Fruit fly (Drosophila melanogaster): ENCODE measurements around the gene indra.

indra gene

dm6 chr3L:1307005-1307632 lies 35.1 kb downstream of the indra start, which contains the start of the genes Ctr9 and Nt5a (continued):
- TF ChIP-seq Lim3 (GFP tag; IDR thresholded peaks at IDR 0.05) (no peak), ind (GFP tag; optimal IDR thresholded peaks at IDR 0.05) (peak; percentile 38), Chrac-16 (GFP tag; optimal IDR thresholded peaks at IDR 0.05) (peak; percentile 59), pho (GFP tag; optimal IDR thresholded peaks at IDR 0.05) (peak; percentile 66), nerfin-1 (tag; optimal IDR thresholded peaks at IDR 0.05) (peak; percentile 69), ab (GFP tag; optimal IDR thresholded peaks at IDR 0.05) (no peak), insv (GFP tag; optimal IDR thresholded peaks at IDR 0.05) (peak in 1 of 2 experiments; percentile 71), PHDP (tag; optimal IDR thresholded peaks at IDR 0.05) (peak; percentile 29), CG15601 (tag; optimal IDR thresholded peaks at IDR 0.05) (peak; percentile 62), Bdp1 (GFP tag; optimal IDR thresholded peaks at IDR 0.05) (no peak), tx (GFP tag; optimal IDR thresholded peaks at IDR 0.05) (peak; percentile 79), bcd (GFP tag; optimal IDR thresholded peaks at IDR 0.05) (no peak), CG17802 (tag; optimal IDR thresholded peaks at IDR 0.05) (peak; percentile 62), Stat92E (GFP tag; optimal IDR thresholded peaks at IDR 0.05) (peak in 1 of 3 experiments; percentile 29), yki (optimal IDR thresholded peaks at IDR 0.05) (no peak), CG10431 (GFP tag; optimal IDR thresholded peaks at IDR 0.05) (no peak), sima (GFP tag; optimal IDR thresholded peaks at IDR 0.05) (no peak), CG3281 (GFP tag; optimal IDR thresholded peaks at IDR 0.05) (no peak), hth (optimal IDR thresholded peaks at IDR 0.05) (no peak), stc (GFP tag; IDR thresholded peaks at IDR 0.05) (no peak), prd (optimal IDR thresholded peaks at IDR 0.05) (no peak), prd (GFP tag; IDR thresholded peaks at IDR 0.05) (peak; percentile 45; the same call in 2 of the 3 replicates), crp (GFP tag; optimal IDR thresholded peaks at IDR 0.05) (peak in 1 of 2 experiments; percentile 79), fd3F (GFP tag; optimal IDR thresholded peaks at IDR 0.05) (peak; percentile 11), CG12236 (GFP tag; optimal IDR thresholded peaks at IDR 0.05) (no peak), bbx (GFP tag; IDR thresholded peaks at IDR 0.05; ENCODE audit: partially characterized antibody) (peak; percentile 81), jing (GFP tag; optimal IDR thresholded peaks at IDR 0.05) (no peak), sr (GFP tag; IDR thresholded peaks at IDR 0.05) (no peak), Optix (GFP tag; IDR thresholded peaks at IDR 0.05) (no peak), zfh2 (GFP tag; optimal IDR thresholded peaks at IDR 0.05) (peak; percentile 75), ems (GFP tag; optimal IDR thresholded peaks at IDR 0.05) (peak; percentile 56), tin (GFP tag; optimal IDR thresholded peaks at IDR 0.05) (peak; percentile 54), Med (GFP tag) (peak; percentile 96), CG43689 (GFP tag; IDR thresholded peaks at IDR 0.05) (no peak), Deaf1 (tag; optimal IDR thresholded peaks at IDR 0.05) (no peak), Lpt (GFP tag; optimal IDR thresholded peaks at IDR 0.05) (no peak), her (GFP tag; optimal IDR thresholded peaks at IDR 0.05) (peak; percentile 74), p53 (GFP tag; optimal IDR thresholded peaks at IDR 0.05) (peak; percentile 49), CG13775 (GFP tag; optimal IDR thresholded peaks at IDR 0.05) (peak; percentile 61), CG17361 (GFP tag; IDR thresholded peaks at IDR 0.05) (no peak; the same call in 2 of the 3 replicates), jigr1 (GFP tag; IDR thresholded peaks at IDR 0.05) (no peak), CG17385 (GFP tag; optimal IDR thresholded peaks at IDR 0.05) (peak; percentile 8), sna (GFP tag; IDR thresholded peaks at IDR 0.05; ENCODE audit: partially characterized antibody) (peak; percentile 64; the same call in 1 of the 2 replicates), CG14667 (GFP tag; IDR thresholded peaks at IDR 0.05) (no peak), sisA (GFP tag; IDR thresholded peaks at IDR 0.05) (peak; percentile 32), caup (GFP tag; optimal IDR thresholded peaks at IDR 0.05; ENCODE audit: severe bottlenecking) (peak; percentile 63), Mad (GFP tag; optimal IDR thresholded peaks at IDR 0.05) (peak; percentile 38), Fer2 (tag; optimal IDR thresholded peaks at IDR 0.05) (peak; percentile 60), Hr51 (GFP tag; optimal IDR thresholded peaks at IDR 0.05) (peak in 1 of 2 experiments; percentile 48), CG2120 (GFP tag; optimal IDR thresholded peaks at IDR 0.05) (peak; percentile 84), vvl (GFP tag; IDR thresholded peaks at IDR 0.05) (peak; percentile 78)

Measured in whole organism, embryonic.